Fruit fly (Drosophila melanogaster): Measurements from ENCODE around the gene CG5167.

dm6 chr3R:12442601-12443533 lies 36.5 kb downstream of the CG5167 start:
- TF ChIP-seq spab (GFP tag; optimal IDR thresholded peaks at IDR 0.05): no peak
- TF ChIP-seq Sox102F (GFP tag; optimal IDR thresholded peaks at IDR 0.05): peak; percentile 31
- peak; percentile 50 for TF ChIP-seq topi (GFP tag; optimal IDR thresholded peaks at IDR 0.05)
- TF ChIP-seq CG3919 (GFP tag; optimal IDR thresholded peaks at IDR 0.05): peak; percentile 56
- peak; percentile 54 for TF ChIP-seq OdsH (GFP tag; optimal IDR thresholded peaks at IDR 0.05)
- TF ChIP-seq CG16779 (tag; optimal IDR thresholded peaks at IDR 0.05): no peak
- peak; percentile 45 for TF ChIP-seq lz (GFP tag; optimal IDR thresholded peaks at IDR 0.05)
- peak; percentile 48 for TF ChIP-seq net (GFP tag; optimal IDR thresholded peaks at IDR 0.05)
- TF ChIP-seq Gug (GFP tag; IDR thresholded peaks at IDR 0.05): peak; percentile 47; the same call in 1 of the 2 replicates
- TF ChIP-seq CG6792 (GFP tag; optimal IDR thresholded peaks at IDR 0.05): peak; percentile 19
- peak; percentile 29 for TF ChIP-seq CG3032 (tag; optimal IDR thresholded peaks at IDR 0.05)
